Worm (Caenorhabditis elegans) whole organism, L1 larva: ENCODE results near the gene folr-1.

Experiments used
- C04F5.9 ChIP-seq: sonication (generic microtip); optimal IDR thresholded peaks from 2 replicates; lab custom pipeline; 2016; ENCODE audit warnings: missing genetic modification characterization, missing compliant biosample characterization
- F16B12.6 ChIP-seq: fragments of 150-350 bp; optimal IDR thresholded peaks from 2 replicates; lab custom pipeline; 2014; ENCODE audit warnings: missing biosample characterization, missing genetic modification characterization
- aly-2 ChIP-seq: fragments of 150-350 bp; optimal IDR thresholded peaks from 2 replicates; lab custom pipeline; 2014; ENCODE audit warnings: missing biosample characterization, missing genetic modification characterization
- ama-1 ChIP-seq: fragments of 150-350 bp; optimal IDR thresholded peaks from 2 replicates; lab custom pipeline; 2014
- blmp-1 ChIP-seq: fragments of 150-350 bp; optimal IDR thresholded peaks from 2 replicates; lab custom pipeline; 2014; ENCODE audit warnings: missing biosample characterization, missing genetic modification characterization
- ceh-63 ChIP-seq: fragments of 200-800 bp; sonication (Bioruptor generic); optimal IDR thresholded peaks from 2 replicates; lab custom pipeline; 2018; ENCODE audit warnings: mild to moderate bottlenecking, missing genetic modification characterization, missing compliant biosample characterization
- ceh-88 ChIP-seq: fragments of 200-800 bp; sonication (Bioruptor generic); IDR thresholded peaks from 2 replicates; pipeline ENCODE4 v1.3.6; 2022; ENCODE audit warnings: missing genetic modification characterization, missing compliant biosample characterization
- ceh-90 ChIP-seq: sonication (generic microtip); optimal IDR thresholded peaks from 2 replicates; lab custom pipeline; 2016; ENCODE audit warnings: missing genetic modification characterization, missing compliant biosample characterization
- ces-1 ChIP-seq: fragments of 150-350 bp; optimal IDR thresholded peaks from 2 replicates; lab custom pipeline; 2014; ENCODE audit warnings: missing biosample characterization, missing genetic modification reagents, missing genetic modification characterization
- dsc-1 ChIP-seq: sonication (generic microtip); optimal IDR thresholded peaks from 2 replicates; lab custom pipeline; 2016; ENCODE audit warnings: mild to moderate bottlenecking, missing genetic modification characterization, missing compliant biosample characterization
- efl-3 ChIP-seq: fragments of 200-800 bp; sonication (Bioruptor generic); optimal IDR thresholded peaks from 2 replicates; lab custom pipeline; 2018; ENCODE audit warnings: mild to moderate bottlenecking, missing genetic modification characterization, missing compliant biosample characterization
- egl-13 ChIP-seq: sonication (generic microtip); optimal IDR thresholded peaks from 2 replicates; lab custom pipeline; 2016; ENCODE audit warnings: missing genotype, missing genetic modification reagents, missing genetic modification characterization, missing compliant biosample characterization
- egl-27 ChIP-seq, 2 experiments: fragments of 150-350 bp in 1 of 2; sonication (generic microtip); optimal IDR thresholded peaks; 3 replicates each; lab custom pipeline; 2017 to 2018; ENCODE audit warnings: missing biosample characterization in 2 of 2, missing genetic modification characterization in 2 of 2, missing genetic modification reagents in 2 of 2
- elt-3 ChIP-seq, 6 experiments: fragments of 150-350 bp in 1 of 6; sonication (generic microtip); optimal IDR thresholded peaks; 2 replicates each; lab custom pipeline; 2017 to 2018; ENCODE audit warnings: missing biosample characterization in 6 of 6, missing genetic modification characterization in 6 of 6, inconsistent platforms in 1 of 6
- fkh-10 ChIP-seq: sonication (generic microtip); optimal IDR thresholded peaks from 2 replicates; lab custom pipeline; 2017; ENCODE audit warnings: missing biosample characterization, missing genetic modification reagents, missing genetic modification characterization
- fkh-4 ChIP-seq: sonication (generic microtip); optimal IDR thresholded peaks from 2 replicates; lab custom pipeline; 2016; ENCODE audit warnings: missing compliant biosample characterization, missing genetic modification characterization, borderline replicate concordance
- fos-1 ChIP-seq: fragments of 150-350 bp; optimal IDR thresholded peaks from 2 replicates; lab custom pipeline; 2014; ENCODE audit warnings: missing biosample characterization, missing genetic modification characterization
- hlh-4 ChIP-seq: sonication (generic microtip); optimal IDR thresholded peaks from 2 replicates; lab custom pipeline; 2016; ENCODE audit warnings: mild to moderate bottlenecking, missing genetic modification characterization, missing compliant biosample characterization
- hpl-2 ChIP-seq: fragments of 150-350 bp; optimal IDR thresholded peaks from 2 replicates; lab custom pipeline; 2014; ENCODE audit warnings: missing biosample characterization, missing genetic modification reagents, missing genetic modification characterization
- isw-1 ChIP-seq: fragments of 200-800 bp; sonication (Bioruptor generic); IDR thresholded peaks from 2 replicates; pipeline ENCODE4 v1.3.6; 2022; ENCODE audit warnings: missing genetic modification characterization, missing compliant biosample characterization
- jun-1 ChIP-seq: fragments of 150-350 bp; optimal IDR thresholded peaks from 2 replicates; lab custom pipeline; 2014; ENCODE audit warnings: missing biosample characterization, missing genetic modification reagents, missing genetic modification characterization
- lin-13 ChIP-seq: fragments of 150-350 bp; optimal IDR thresholded peaks from 2 replicates; lab custom pipeline; 2014; ENCODE audit warnings: missing biosample characterization, missing genetic modification reagents, missing genetic modification characterization
- lin-14 ChIP-seq: fragments of 200-800 bp; sonication (Bioruptor generic); optimal IDR thresholded peaks from 2 replicates; lab custom pipeline; 2018; ENCODE audit warnings: mild to moderate bottlenecking, missing genetic modification characterization, moderate library complexity, missing compliant biosample characterization
- lin-35 ChIP-seq, 2 experiments: fragments of 150-350 bp; optimal IDR thresholded peaks; 2 replicates each; lab custom pipeline; 2014; ENCODE audit warnings: missing biosample characterization in 2 of 2, missing genetic modification characterization in 2 of 2, missing genetic modification reagents in 2 of 2
- lin-39 ChIP-seq: fragments of 150-350 bp; optimal IDR thresholded peaks from 2 replicates; lab custom pipeline; 2014; ENCODE audit warnings: missing biosample characterization, missing genetic modification reagents, missing genetic modification characterization
- lir-3 ChIP-seq: sonication (generic microtip); optimal IDR thresholded peaks from 2 replicates; lab custom pipeline; 2016; ENCODE audit warnings: mild to moderate bottlenecking, missing genetic modification characterization, moderate library complexity, missing compliant biosample characterization; ENCODE audit not compliant: poor library complexity
- lsy-2 ChIP-seq, 2 experiments: fragments of 150-350 bp; optimal IDR thresholded peaks; 2 replicates each; lab custom pipeline; 2014; ENCODE audit warnings: missing biosample characterization in 2 of 2, missing genetic modification characterization in 2 of 2
- mab-9 ChIP-seq: fragments of 200-800 bp; sonication (Bioruptor generic); IDR thresholded peaks from 2 replicates; pipeline ENCODE4 v1.3.6; 2022; ENCODE audit warnings: missing genetic modification reagents, missing genetic modification characterization, missing compliant biosample characterization
- mdl-1 ChIP-seq, 2 experiments: fragments of 150-350 bp; optimal IDR thresholded peaks; 2 replicates each; lab custom pipeline; 2014 to 2017; ENCODE audit warnings: missing biosample characterization in 2 of 2, missing genetic modification characterization in 2 of 2, inconsistent platforms in 1 of 2
- mef-2 ChIP-seq: fragments of 150-350 bp; optimal IDR thresholded peaks from 2 replicates; lab custom pipeline; 2014; ENCODE audit warnings: missing biosample characterization, missing genetic modification characterization
- mep-1 ChIP-seq: fragments of 150-350 bp; optimal IDR thresholded peaks from 2 replicates; lab custom pipeline; 2014; ENCODE audit warnings: missing biosample characterization, missing genetic modification characterization
- nhr-11 ChIP-seq: fragments of 150-350 bp; optimal IDR thresholded peaks from 2 replicates; lab custom pipeline; 2014; ENCODE audit warnings: missing biosample characterization, missing genetic modification characterization
- nhr-12 ChIP-seq: sonication (generic microtip); optimal IDR thresholded peaks from 2 replicates; lab custom pipeline; 2017; ENCODE audit warnings: missing biosample characterization, missing genetic modification characterization
- nhr-19 ChIP-seq: fragments of 200-800 bp; sonication (Bioruptor generic); conservative IDR thresholded peaks from 2 replicates; pipeline ENCODE4 v1.3.6; 2022; ENCODE audit warnings: missing genetic modification characterization, missing compliant biosample characterization
- nhr-28 ChIP-seq: fragments of 150-350 bp; optimal IDR thresholded peaks from 2 replicates; lab custom pipeline; 2014; ENCODE audit warnings: missing biosample characterization, missing genetic modification characterization
- nhr-85 ChIP-seq: sonication (generic microtip); peaks from one replicate; lab custom pipeline; 2016; ENCODE audit warnings: missing genetic modification characterization, inconsistent platforms, missing compliant biosample characterization
- nhr-90 ChIP-seq: sonication (generic microtip); optimal IDR thresholded peaks from 2 replicates; lab custom pipeline; 2016; ENCODE audit warnings: mild to moderate bottlenecking, missing genetic modification characterization, missing compliant biosample characterization; ENCODE audit not compliant: poor library complexity
- pqm-1 ChIP-seq: sonication (generic microtip); optimal IDR thresholded peaks from 3 replicates; lab custom pipeline; 2017; ENCODE audit warnings: missing biosample characterization, missing genetic modification characterization
- rnt-1 ChIP-seq: sonication (generic microtip); optimal IDR thresholded peaks from 2 replicates; lab custom pipeline; 2016; ENCODE audit warnings: mild to moderate bottlenecking, missing genetic modification characterization, moderate library complexity, missing compliant biosample characterization
- snpc-4 ChIP-seq: fragments of 150-350 bp; optimal IDR thresholded peaks from 2 replicates; lab custom pipeline; 2014; ENCODE audit warnings: missing biosample characterization, missing genetic modification characterization
- sox-4 ChIP-seq: sonication (generic microtip); optimal IDR thresholded peaks from 2 replicates; lab custom pipeline; 2016; ENCODE audit warnings: missing genetic modification characterization, missing compliant biosample characterization
- tbx-2 ChIP-seq: sonication (generic microtip); optimal IDR thresholded peaks from 2 replicates; lab custom pipeline; 2016; ENCODE audit warnings: missing genetic modification characterization, missing compliant biosample characterization
- unc-130 ChIP-seq: fragments of 150-350 bp; optimal IDR thresholded peaks from 2 replicates; lab custom pipeline; 2017; ENCODE audit warnings: missing biosample characterization, missing genetic modification characterization, inconsistent platforms
- unc-30 ChIP-seq: sonication (generic microtip); optimal IDR thresholded peaks from 2 replicates; lab custom pipeline; 2017; ENCODE audit warnings: missing biosample characterization, missing genetic modification characterization
- unc-86 ChIP-seq: sonication (generic microtip); optimal IDR thresholded peaks from 2 replicates; lab custom pipeline; 2016; ENCODE audit warnings: missing genetic modification characterization, missing compliant biosample characterization
- vab-15 ChIP-seq: sonication (generic microtip); optimal IDR thresholded peaks from 2 replicates; lab custom pipeline; 2017; ENCODE audit warnings: missing genotype, mild to moderate bottlenecking, missing genetic modification characterization, missing compliant biosample characterization
- xbp-1 ChIP-seq: sonication (generic microtip); optimal IDR thresholded peaks from 2 replicates; lab custom pipeline; 2016; ENCODE audit warnings: missing genetic modification characterization, missing compliant biosample characterization
- zag-1 ChIP-seq: fragments of 150-350 bp; optimal IDR thresholded peaks from 2 replicates; lab custom pipeline; 2014; ENCODE audit warnings: missing biosample characterization, missing genetic modification characterization
- zip-4 ChIP-seq: fragments of 200-800 bp; sonication (Bioruptor generic); optimal IDR thresholded peaks from 2 replicates; lab custom pipeline; 2018; ENCODE audit warnings: mild to moderate bottlenecking, missing genetic modification characterization, moderate library complexity, missing compliant biosample characterization
- ztf-11 ChIP-seq, 2 experiments: sonication (generic microtip); optimal IDR thresholded peaks; 2 replicates each; lab custom pipeline; 2016 to 2017; ENCODE audit warnings: missing genetic modification characterization in 2 of 2, missing biosample characterization in 1 of 2, missing compliant biosample characterization in 1 of 2

Gene folr-1

DNA sequence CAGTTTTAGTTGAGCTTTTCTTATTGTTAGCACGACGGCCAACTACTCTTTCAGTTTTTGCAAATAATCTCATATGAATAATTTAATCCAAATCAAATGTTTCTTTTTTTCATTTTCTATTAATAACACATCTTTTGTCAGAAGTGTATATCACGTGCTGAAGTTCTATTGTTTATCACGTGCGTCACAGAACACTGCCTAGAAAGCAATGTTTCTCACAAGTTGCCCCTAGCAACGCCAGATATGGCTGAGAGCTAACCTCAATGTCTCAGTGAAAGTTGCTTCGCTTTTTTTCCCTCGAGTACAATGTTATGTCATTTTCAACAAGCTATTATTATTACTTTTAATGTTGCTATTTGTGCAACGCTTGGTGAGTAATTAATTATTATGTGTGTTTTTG, 8.9 kb downstream of the folr-1 start (continued):
- no peak for TF ChIP-seq nhr-85
- no peak for TF ChIP-seq nhr-90 (tag; lab: Kevin White, UChicago)
- TF ChIP-seq ceh-88 (GFP tag; lab: Robert Waterston, UW), result no peak
- no peak for TF ChIP-seq aly-2 (tag; lab: Kevin White, UChicago)
- TF ChIP-seq unc-30 (tag; lab: Kevin White, UChicago), result no peak
- TF ChIP-seq isw-1 (GFP tag; lab: Robert Waterston, UW), result no peak
- no peak for TF ChIP-seq efl-3 (GFP tag; lab: Kevin White, UChicago)
- no peak for TF ChIP-seq unc-86 (tag; lab: Kevin White, UChicago)
- peak; percentile 10 for TF ChIP-seq nhr-11 (tag; lab: Kevin White, UChicago)
- TF ChIP-seq mdl-1 (tag; optimal IDR thresholded peaks at IDR 0.05; lab: Kevin White, UChicago), result no peak
- TF ChIP-seq xbp-1, result no peak
- no peak for TF ChIP-seq hpl-2
- no peak for TF ChIP-seq fkh-4 (tag; lab: Kevin White, UChicago)
- TF ChIP-seq jun-1 (tag; lab: Kevin White, UChicago), result no peak
- no peak for TF ChIP-seq zag-1
- TF ChIP-seq nhr-28 (tag; lab: Kevin White, UChicago), result no peak
- no peak for TF ChIP-seq lsy-2 (tag; optimal IDR thresholded peaks at IDR 0.05; lab: Kevin White, UChicago)
- TF ChIP-seq elt-3 (tag; optimal IDR thresholded peaks at IDR 0.05; lab: Kevin White, UChicago), result no peak
- no peak for TF ChIP-seq ceh-90 (tag; lab: Kevin White, UChicago)
- no peak for TF ChIP-seq C04F5.9 (tag; lab: Kevin White, UChicago)
- TF ChIP-seq nhr-19, result no peak
- no peak for TF ChIP-seq ceh-63
- no peak for TF ChIP-seq lir-3 (tag; lab: Kevin White, UChicago)
- no peak for TF ChIP-seq ztf-11 (tag; optimal IDR thresholded peaks at IDR 0.05; lab: Kevin White, UChicago)
- peak; percentile 62 for TF ChIP-seq sox-4 (tag; lab: Kevin White, UChicago)
- no peak for TF ChIP-seq pqm-1
- no peak for TF ChIP-seq ces-1
- peak; percentile 75 for TF ChIP-seq dsc-1 (tag; lab: Kevin White, UChicago)
- TF ChIP-seq mef-2, result no peak
- no peak for TF ChIP-seq mab-9 (GFP tag; lab: Robert Waterston, UW)
- no peak for TF ChIP-seq zip-4 (GFP tag; lab: Kevin White, UChicago)
- no peak for TF ChIP-seq fos-1 (tag; lab: Kevin White, UChicago)
- peak; percentile 8 for TF ChIP-seq fkh-10 (GFP tag; lab: Kevin White, UChicago)
- TF ChIP-seq snpc-4 (tag; lab: Kevin White, UChicago), result no peak
- no peak for TF ChIP-seq unc-130 (tag; lab: Kevin White, UChicago)
- TF ChIP-seq ama-1 (lab: Kevin White, UChicago), result no peak
- TF ChIP-seq vab-15, result no peak

- TF ChIP-seq nhr-11 (tag; lab: Kevin White, UChicago) (no peak), rnt-1 (peak; percentile 4), lin-14 (GFP tag; lab: Kevin White, UChicago) (peak; percentile 16), lin-39 (tag; lab: Kevin White, UChicago) (no peak)
Measured at ce11 chrX:9931362-9931761, 12.3 kb downstream of the folr-1 start, which contains the start of gene nra-3. nra-3 (minus strand) TSS chrX:9931462.

DNA sequence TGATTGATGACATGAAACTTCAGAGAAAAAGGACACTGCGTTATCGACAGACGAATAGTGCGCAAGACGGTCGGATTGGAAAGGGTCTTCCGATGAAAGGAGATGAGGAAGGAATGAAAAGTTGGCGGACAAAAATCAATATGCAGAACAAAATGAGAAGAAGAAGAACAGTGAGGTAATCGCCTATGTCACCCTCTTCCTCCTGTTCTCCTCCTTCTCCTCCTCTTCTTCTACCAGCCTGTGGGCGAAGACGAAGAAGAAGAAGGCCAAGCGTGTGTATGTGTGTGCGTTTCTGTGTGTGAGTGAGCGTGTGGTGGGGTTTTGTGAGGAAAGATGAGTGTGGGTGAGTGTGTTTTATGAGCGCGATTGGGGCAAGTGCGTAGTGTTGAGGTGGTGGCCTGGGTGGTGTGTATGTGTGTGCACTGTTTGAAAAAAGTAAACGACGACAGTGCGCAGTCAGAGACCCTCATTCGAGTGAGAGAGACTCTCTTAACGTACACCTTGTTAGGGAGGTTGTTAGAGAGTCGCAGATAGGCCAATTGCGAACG, 13.2 kb downstream of the folr-1 start, which contains the start of gene tsp-21:
TSS of gene tsp-21 (plus strand) at position 146 of the 548 bp plus-strand sequence.
- TF ChIP-seq egl-13 (tag; lab: Kevin White, UChicago), result no peak
- TF ChIP-seq egl-27 (tag; optimal IDR thresholded peaks at IDR 0.05; lab: Kevin White, UChicago), result peak in 1 of 2 experiments; percentile 21
- no peak for TF ChIP-seq nhr-12 (tag; lab: Kevin White, UChicago)
- peak; percentile 46 to 82 for TF ChIP-seq lin-35 (GFP tag; optimal IDR thresholded peaks at IDR 0.05; lab: Kevin White, UChicago)
- peak; percentile 62 for TF ChIP-seq xbp-1
- TF ChIP-seq vab-15, result no peak
- TF ChIP-seq hlh-4 (tag; lab: Kevin White, UChicago), result no peak
- TF ChIP-seq nhr-90 (tag; lab: Kevin White, UChicago), result peak; percentile 65
- peak; percentile 94 for TF ChIP-seq lin-14 (GFP tag; lab: Kevin White, UChicago)
- TF ChIP-seq nhr-11 (tag; lab: Kevin White, UChicago), result no peak
- peak; percentile 59 for TF ChIP-seq tbx-2 (tag; lab: Kevin White, UChicago)
- TF ChIP-seq lsy-2 (tag; optimal IDR thresholded peaks at IDR 0.05; lab: Kevin White, UChicago), result peak; percentile 28 to 78
- TF ChIP-seq elt-3 (tag; optimal IDR thresholded peaks at IDR 0.05; lab: Kevin White, UChicago), result peak in 3 of 6 experiments; percentile 18 to 74 (median 38)
- peak; percentile 67 for TF ChIP-seq lin-13 (GFP tag; lab: Kevin White, UChicago)
- TF ChIP-seq blmp-1 (tag; lab: Kevin White, UChicago), result peak; percentile 96
- TF ChIP-seq mep-1 (tag; lab: Kevin White, UChicago), result peak; percentile 88
- TF ChIP-seq unc-130 (tag; lab: Kevin White, UChicago), result no peak
- TF ChIP-seq hpl-2, result peak; percentile 13
- no peak for TF ChIP-seq F16B12.6
- TF ChIP-seq mab-9 (GFP tag; lab: Robert Waterston, UW), result no peak
